Fruit fly (Drosophila melanogaster) whole organism, embryonic: ENCODE results near the gene snky.

Experiments
- Awh ChIP-seq: fragments of 200-800 bp; sonication (Bioruptor generic); IDR thresholded peaks from 2 replicates; pipeline ENCODE4, ENCODE4 v1.3.6; 2022; ENCODE audit warnings: missing biosample characterization, missing genetic modification characterization
- B-H1 ChIP-seq: fragments of 200-800 bp; sonication (Bioruptor generic); IDR thresholded peaks from 3 replicates; pipeline ENCODE4 v1.3.6; 2022; ENCODE audit warnings: missing biosample characterization, missing genetic modification characterization
- BtbVII ChIP-seq: fragments of 200-800 bp; sonication (Bioruptor generic); optimal IDR thresholded peaks from 3 replicates; lab custom pipeline; 2017; ENCODE audit warnings: missing biosample characterization, mild to moderate bottlenecking, missing genetic modification characterization
- C15 ChIP-seq: fragments of 200-800 bp; sonication (Bioruptor generic); IDR thresholded peaks from 3 replicates; pipeline ENCODE4 v1.3.6; 2022; ENCODE audit warnings: missing biosample characterization, missing genetic modification characterization
- CG1024 ChIP-seq: fragments of 200-800 bp; sonication (Bioruptor generic); IDR thresholded peaks from 2 replicates; pipeline ENCODE4 v1.3.6; 2022; ENCODE audit warnings: missing biosample characterization, missing genetic modification characterization
- CG10462 ChIP-seq: fragments of 200-800 bp; sonication (Bioruptor generic); optimal IDR thresholded peaks from 2 replicates; lab custom pipeline; 2016; ENCODE audit warnings: missing biosample characterization, missing genetic modification characterization
- CG10543 ChIP-seq: fragments of 200-800 bp; sonication (Bioruptor generic); optimal IDR thresholded peaks from 3 replicates; lab custom pipeline; 2017; ENCODE audit warnings: missing biosample characterization, mild to moderate bottlenecking, missing genetic modification characterization, moderate library complexity
- CG12236 ChIP-seq: fragments of 200-800 bp; sonication (Bioruptor generic); optimal IDR thresholded peaks from 2 replicates; lab custom pipeline; 2016; ENCODE audit warnings: missing biosample characterization, missing genetic modification characterization
- CG13424 ChIP-seq: fragments of 200-800 bp; sonication (Bioruptor generic); optimal IDR thresholded peaks from 2 replicates; lab custom pipeline; 2019; ENCODE audit warnings: missing biosample characterization, mild to moderate bottlenecking, missing genetic modification characterization, moderate library complexity
- CG14667 ChIP-seq: fragments of 200-800 bp; sonication (Bioruptor generic); IDR thresholded peaks from 2 replicates; pipeline ENCODE4 v1.3.6; 2022; ENCODE audit warnings: missing biosample characterization, missing genetic modification characterization
- CG1529 ChIP-seq: fragments of 200-800 bp; sonication (Bioruptor generic); optimal IDR thresholded peaks from 3 replicates; lab custom pipeline; 2018; ENCODE audit warnings: missing biosample characterization, missing genetic modification characterization
- CG1603 ChIP-seq: fragments of 200-800 bp; sonication (Bioruptor generic); optimal IDR thresholded peaks from 2 replicates; lab custom pipeline; 2019; ENCODE audit warnings: missing biosample characterization, mild to moderate bottlenecking, missing genetic modification characterization, moderate library complexity
- CG16813 ChIP-seq: fragments of 200-800 bp; sonication (Bioruptor generic); IDR thresholded peaks from 3 replicates; pipeline ENCODE4 v1.3.6; 2022; ENCODE audit warnings: missing biosample characterization, missing genetic modification characterization; ENCODE audit not compliant: partially characterized antibody
- CG17568 ChIP-seq: fragments of 200-800 bp; sonication (Bioruptor generic); optimal IDR thresholded peaks from 2 replicates; lab custom pipeline; 2018; ENCODE audit warnings: missing biosample characterization, mild to moderate bottlenecking, missing genetic modification characterization, moderate library complexity
- CG17829 ChIP-seq: fragments of 200-800 bp; optimal IDR thresholded peaks from 2 replicates; lab custom pipeline; 2019; ENCODE audit warnings: missing biosample characterization, mild to moderate bottlenecking, missing genetic modification characterization, moderate library complexity
- CG1832 ChIP-seq: fragments of 200-800 bp; sonication (Bioruptor generic); optimal IDR thresholded peaks from 2 replicates; lab custom pipeline; 2017; ENCODE audit warnings: missing biosample characterization, mild to moderate bottlenecking, missing genetic modification characterization, inconsistent platforms
- CG2116 ChIP-seq: fragments of 200-800 bp; sonication (Bioruptor generic); optimal IDR thresholded peaks from 3 replicates; lab custom pipeline; 2018; ENCODE audit warnings: missing biosample characterization, mild to moderate bottlenecking, missing genetic modification characterization
- CG30020 ChIP-seq: fragments of 200-800 bp; optimal IDR thresholded peaks from 2 replicates; lab custom pipeline; 2019; ENCODE audit warnings: missing biosample characterization, mild to moderate bottlenecking, missing genetic modification characterization, moderate library complexity
- CG30403 ChIP-seq: fragments of 200-800 bp; sonication (Bioruptor generic); optimal IDR thresholded peaks from 3 replicates; lab custom pipeline; 2016; ENCODE audit warnings: missing biosample characterization, missing genetic modification characterization
- CG33557 ChIP-seq: fragments of 200-800 bp; sonication (Bioruptor generic); optimal IDR thresholded peaks from 2 replicates; lab custom pipeline; 2019; ENCODE audit warnings: missing biosample characterization, mild to moderate bottlenecking, missing genetic modification characterization, moderate library complexity
- CG6175 ChIP-seq: fragments of 200-800 bp; sonication (Bioruptor generic); IDR thresholded peaks from 3 replicates; pipeline ENCODE4 v1.3.6; 2022; ENCODE audit warnings: missing biosample characterization, missing genetic modification characterization
- CG7839 ChIP-seq: fragments of 200-800 bp; sonication (Bioruptor generic); optimal IDR thresholded peaks from 3 replicates; lab custom pipeline; 2018; ENCODE audit warnings: missing biosample characterization, mild to moderate bottlenecking, missing genetic modification characterization, moderate library complexity
- CG8359 ChIP-seq: fragments of 200-800 bp; sonication (Bioruptor generic); optimal IDR thresholded peaks from 2 replicates; lab custom pipeline; 2017; ENCODE audit warnings: missing biosample characterization, mild to moderate bottlenecking, missing genetic modification characterization, borderline replicate concordance
- CG9797 ChIP-seq: fragments of 200-800 bp; sonication (Bioruptor generic); optimal IDR thresholded peaks from 3 replicates; lab custom pipeline; 2018; ENCODE audit warnings: missing biosample characterization, mild to moderate bottlenecking, missing genetic modification characterization
- CHES-1-like ChIP-seq: fragments of 200-800 bp; sonication (Bioruptor generic); optimal IDR thresholded peaks from 2 replicates; lab custom pipeline; 2016; ENCODE audit warnings: missing biosample characterization, missing genetic modification characterization
- Dek ChIP-seq: fragments of 200-800 bp; sonication (Bioruptor generic); optimal IDR thresholded peaks from 3 replicates; lab custom pipeline; 2019; ENCODE audit warnings: missing biosample characterization, mild to moderate bottlenecking, missing genetic modification characterization, moderate library complexity
- Fer2 ChIP-seq: fragments of 200-800 bp; sonication (Bioruptor generic); optimal IDR thresholded peaks from 2 replicates; lab custom pipeline; 2018; ENCODE audit warnings: missing biosample characterization, mild to moderate bottlenecking, missing genetic modification characterization, moderate library complexity
- HLH54F ChIP-seq: fragments of 200-800 bp; sonication (Bioruptor generic); optimal IDR thresholded peaks from 3 replicates; lab custom pipeline; 2016; ENCODE audit warnings: missing biosample characterization, missing genetic modification characterization
- Hmx ChIP-seq: fragments of 200-800 bp; sonication (Bioruptor generic); optimal IDR thresholded peaks from 2 replicates; lab custom pipeline; 2016; ENCODE audit warnings: missing biosample characterization, missing genetic modification characterization
- Jarid2 ChIP-seq: fragments of 200-800 bp; sonication (Bioruptor generic); optimal IDR thresholded peaks from 3 replicates; lab custom pipeline; 2017; ENCODE audit warnings: mild to moderate bottlenecking, missing biosample characterization, missing genetic modification reagents, missing genetic modification characterization
- Nf-YB ChIP-seq: fragments of 200-800 bp; sonication (Bioruptor generic); optimal IDR thresholded peaks from 3 replicates; lab custom pipeline; 2019; ENCODE audit warnings: missing biosample characterization, mild to moderate bottlenecking, missing genetic modification characterization, moderate library complexity
- Oaz ChIP-seq: fragments of 200-800 bp; sonication (Bioruptor generic); IDR thresholded peaks from 2 replicates; pipeline ENCODE4 v1.3.6; 2022; ENCODE audit warnings: missing biosample characterization, missing genetic modification characterization
- Sox102F ChIP-seq: fragments of 200-800 bp; sonication (Bioruptor generic); optimal IDR thresholded peaks from 2 replicates; lab custom pipeline; 2018; ENCODE audit warnings: missing biosample characterization, mild to moderate bottlenecking, missing genetic modification characterization, moderate library complexity
- abd-A ChIP-seq: fragments of 200-800 bp; sonication (Bioruptor generic); optimal IDR thresholded peaks from 3 replicates; lab custom pipeline; 2019; ENCODE audit warnings: missing biosample characterization, mild to moderate bottlenecking, missing genetic modification characterization, moderate library complexity
- cad ChIP-seq: fragments of >200 bp; optimal IDR thresholded peaks from 2 replicates; lab custom pipeline; 2017; ENCODE audit warnings: missing biosample characterization, missing genetic modification characterization
- corto ChIP-seq: fragments of 200-800 bp; sonication (Bioruptor generic); optimal IDR thresholded peaks from 2 replicates; lab custom pipeline; 2016; ENCODE audit warnings: missing biosample characterization, mild to moderate bottlenecking, missing genetic modification characterization, moderate library complexity
- grau ChIP-seq: fragments of 200-800 bp; optimal IDR thresholded peaks from 3 replicates; lab custom pipeline; 2019; ENCODE audit warnings: missing biosample characterization, mild to moderate bottlenecking, missing genetic modification characterization, moderate library complexity
- ken ChIP-seq: fragments of 200-800 bp; sonication (Bioruptor generic); IDR thresholded peaks from 3 replicates; pipeline ENCODE4 v1.3.6; 2022; ENCODE audit warnings: missing biosample characterization, missing genetic modification characterization
- lola ChIP-seq, 3 experiments: fragments of >200 bp in 2 of 3; fragments of 200-800 bp in 1 of 3; sonication (Bioruptor generic) in 1 of 3; optimal IDR thresholded peaks; 2 replicates each; lab custom pipeline; 2017 to 2019; ENCODE audit warnings: missing biosample characterization in 3 of 3, missing genetic modification characterization in 3 of 3, mild to moderate bottlenecking in 1 of 3, moderate library complexity in 1 of 3
- nerfin-2 ChIP-seq: fragments of 200-800 bp; sonication (Bioruptor generic); IDR thresholded peaks from 2 replicates; pipeline ENCODE4 v1.3.6; 2022; ENCODE audit warnings: missing biosample characterization, missing genetic modification characterization; ENCODE audit not compliant: partially characterized antibody
- pfk ChIP-seq: fragments of 200-800 bp; sonication (Bioruptor generic); optimal IDR thresholded peaks from 2 replicates; lab custom pipeline; 2018; ENCODE audit warnings: missing biosample characterization, mild to moderate bottlenecking, missing genetic modification characterization, moderate library complexity
- pho ChIP-seq: fragments of 200-800 bp; sonication (Bioruptor generic); optimal IDR thresholded peaks from 2 replicates; lab custom pipeline; 2016; ENCODE audit warnings: missing biosample characterization, missing genetic modification characterization
- psq ChIP-seq: fragments of 200-800 bp; sonication (Bioruptor generic); optimal IDR thresholded peaks from 2 replicates; lab custom pipeline; 2017; ENCODE audit warnings: missing biosample characterization, missing genetic modification characterization
- ro ChIP-seq: fragments of 200-800 bp; sonication (Bioruptor generic); IDR thresholded peaks from 2 replicates; pipeline ENCODE4 v1.3.6; 2022; ENCODE audit warnings: missing biosample characterization, missing genetic modification characterization
- schlank ChIP-seq: fragments of 200-800 bp; sonication (Bioruptor generic); optimal IDR thresholded peaks from 2 replicates; lab custom pipeline; 2018; ENCODE audit warnings: missing biosample characterization, mild to moderate bottlenecking, missing genetic modification characterization
- sens ChIP-seq: fragments of 200-800 bp; sonication (Bioruptor generic); peaks from one replicate; lab custom pipeline; 2016; ENCODE audit warnings: missing biosample characterization, missing genetic modification characterization
- stc ChIP-seq: fragments of 200-800 bp; sonication (Bioruptor generic); IDR thresholded peaks from 2 replicates; pipeline ENCODE4 v1.3.6; 2022; ENCODE audit warnings: missing biosample characterization, missing genetic modification characterization
- tap ChIP-seq: fragments of 200-800 bp; optimal IDR thresholded peaks from 3 replicates; lab custom pipeline; 2019; ENCODE audit warnings: missing biosample characterization, mild to moderate bottlenecking, missing genetic modification characterization, moderate library complexity
- tna ChIP-seq: fragments of 200-800 bp; sonication (Bioruptor generic); IDR thresholded peaks from 2 replicates; pipeline ENCODE4 v1.3.6; 2022; ENCODE audit warnings: missing biosample characterization, missing genetic modification characterization; ENCODE audit not compliant: partially characterized antibody
- unc-4 ChIP-seq: fragments of 200-800 bp; sonication (Bioruptor generic); IDR thresholded peaks from 2 replicates; pipeline ENCODE4 v1.3.6; 2022; ENCODE audit warnings: missing biosample characterization, missing genetic modification characterization; ENCODE audit not compliant: partially characterized antibody

Gene snky

DNA sequence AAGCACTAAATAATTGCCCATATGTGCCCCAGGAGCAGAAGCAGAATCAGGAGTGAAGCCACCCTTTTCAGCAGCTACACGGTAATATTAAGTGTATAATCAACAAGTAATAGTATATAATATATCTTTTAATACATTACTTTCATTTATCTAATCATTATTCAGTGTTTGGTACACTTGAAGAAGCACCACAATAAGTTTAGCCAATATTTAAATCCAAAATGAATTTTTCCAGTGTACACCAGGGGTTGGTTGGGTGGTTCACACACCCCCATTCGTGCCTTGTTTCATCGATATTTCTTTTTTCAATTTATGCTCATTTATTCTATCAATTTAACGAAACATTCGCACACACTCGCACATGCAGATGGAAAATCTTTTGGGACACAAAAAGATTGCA lies 23.3 kb downstream of the snky start (continued):
- TF ChIP-seq CG6175 (GFP tag; lab: Robert Waterston, UW) (no peak), tap (tag; lab: Kevin White, UChicago) (peak; percentile 63), CG30403 (GFP tag; lab: Kevin White, UChicago) (peak; percentile 48), Jarid2 (GFP tag; lab: Kevin White, UChicago) (no peak), CG17829 (tag; lab: Kevin White, UChicago) (peak; percentile 67), CG30020 (tag; lab: Kevin White, UChicago) (peak; percentile 24), HLH54F (GFP tag; lab: Kevin White, UChicago) (no peak), CG1024 (GFP tag; lab: Robert Waterston, UW) (peak; percentile 49; the same call in 1 of the 2 replicates), BtbVII (GFP tag; lab: Kevin White, UChicago) (peak; percentile 27), CG16813 (GFP tag; lab: Robert Waterston, UW) (no peak), CG2116 (GFP tag; lab: Kevin White, UChicago) (no peak), Hmx (GFP tag; lab: Kevin White, UChicago) (no peak), CG17568 (GFP tag; lab: Kevin White, UChicago) (no peak), cad (GFP tag; lab: Kevin White, UChicago) (no peak), CG13424 (tag; lab: Kevin White, UChicago) (peak; percentile 65), CHES-1-like (GFP tag; lab: Kevin White, UChicago) (no peak), Fer2 (tag; lab: Kevin White, UChicago) (peak; percentile 1), CG10462 (peak; percentile 2), tna (GFP tag; lab: Robert Waterston, UW) (no peak), pfk (GFP tag; lab: Kevin White, UChicago) (no peak), Oaz (no peak), stc (GFP tag; lab: Robert Waterston, UW) (peak; percentile 59), ro (GFP tag; lab: Robert Waterston, UW) (no peak), CG1832 (GFP tag; lab: Kevin White, UChicago) (no peak), pho (GFP tag; lab: Kevin White, UChicago) (no peak), ken (GFP tag; lab: Robert Waterston, UW) (peak; percentile 29; the same call in 1 of the 3 replicates), Awh (GFP tag; lab: Robert Waterston, UW) (peak; percentile 38; the same call in 1 of the 2 replicates), CG1603 (tag; lab: Kevin White, UChicago) (peak; percentile 66), Sox102F (GFP tag; lab: Kevin White, UChicago) (peak; percentile 63), CG10543 (no peak), B-H1 (0 out of 3 replicates have a peak, but pooled peaks have one; percentile 18), lola (GFP tag; optimal IDR thresholded peaks at IDR 0.05; lab: Kevin White, UChicago) (peak in 1 of 3 experiments; percentile 66), sens (GFP tag; lab: Kevin White, UChicago) (peak; percentile 70), CG7839 (tag; lab: Kevin White, UChicago) (peak; percentile 67), CG9797 (GFP tag; lab: Kevin White, UChicago) (no peak), C15 (GFP tag; lab: Robert Waterston, UW) (no peak), nerfin-2 (GFP tag; lab: Robert Waterston, UW) (no peak), schlank (tag; lab: Kevin White, UChicago) (no peak), unc-4 (GFP tag; lab: Robert Waterston, UW) (no peak), grau (tag; lab: Kevin White, UChicago) (peak; percentile 59), Dek (tag; lab: Kevin White, UChicago) (no peak), psq (GFP tag; lab: Kevin White, UChicago) (no peak), corto (no peak), abd-A (tag; lab: Kevin White, UChicago) (no peak), CG12236 (GFP tag; lab: Kevin White, UChicago) (no peak), CG8359 (GFP tag; lab: Kevin White, UChicago) (no peak), CG33557 (GFP tag; lab: Kevin White, UChicago) (peak; percentile 47), Nf-YB (GFP tag; lab: Kevin White, UChicago) (peak; percentile 36), CG14667 (GFP tag; lab: Robert Waterston, UW) (peak; percentile 6; the same call in 1 of the 2 replicates), CG1529 (peak; percentile 38)
